Worm (Caenorhabditis elegans) whole organism, L1 larva: Measurements from ENCODE around the gene idpp-15.
A peak's percentile ranks its signal among the peaks of the same experiment; 100 is the strongest.

Experiments
- Y116A8C.19 ChIP-seq: sonication (generic microtip); optimal IDR thresholded peaks from 2 replicates; lab custom pipeline; 2016; ENCODE audit warnings: missing compliant biosample characterization, missing genetic modification characterization, borderline replicate concordance
- ama-1 ChIP-seq: fragments of 150-350 bp; optimal IDR thresholded peaks from 2 replicates; lab custom pipeline; 2014
- blmp-1 ChIP-seq: fragments of 150-350 bp; optimal IDR thresholded peaks from 2 replicates; lab custom pipeline; 2014; ENCODE audit warnings: missing biosample characterization, missing genetic modification characterization
- ceh-63 ChIP-seq: fragments of 200-800 bp; sonication (Bioruptor generic); optimal IDR thresholded peaks from 2 replicates; lab custom pipeline; 2018; ENCODE audit warnings: mild to moderate bottlenecking, missing genetic modification characterization, missing compliant biosample characterization
- ceh-8 ChIP-seq: fragments of 200-800 bp; sonication (Bioruptor generic); optimal IDR thresholded peaks from 2 replicates; lab custom pipeline; 2018; ENCODE audit warnings: mild to moderate bottlenecking, missing genetic modification characterization, moderate library complexity, missing compliant biosample characterization
- ceh-82 ChIP-seq, 3 experiments: fragments of 150-350 bp in 1 of 3; sonication (generic microtip) in 2 of 3; optimal IDR thresholded peaks; 2 replicates each; lab custom pipeline; 2014 to 2017; ENCODE audit warnings: missing biosample characterization in 3 of 3, missing genetic modification characterization in 3 of 3
- dsc-1 ChIP-seq: sonication (generic microtip); optimal IDR thresholded peaks from 2 replicates; lab custom pipeline; 2016; ENCODE audit warnings: mild to moderate bottlenecking, missing genetic modification characterization, missing compliant biosample characterization
- efl-1 ChIP-seq, 4 experiments: fragments of 150-350 bp; optimal IDR thresholded peaks in 3 of 4; peaks in 1 of 4; 1 replicate in 1 of 4; 2 replicates in 3 of 4; lab custom pipeline; 2014; ENCODE audit warnings: missing biosample characterization in 2 of 4, missing genetic modification characterization in 2 of 4, missing genetic modification reagents in 2 of 4
- egl-27 ChIP-seq, 2 experiments: fragments of 150-350 bp in 1 of 2; sonication (generic microtip); optimal IDR thresholded peaks; 3 replicates each; lab custom pipeline; 2017 to 2018; ENCODE audit warnings: missing biosample characterization in 2 of 2, missing genetic modification characterization in 2 of 2, missing genetic modification reagents in 2 of 2
- elt-3 ChIP-seq, 6 experiments: fragments of 150-350 bp in 1 of 6; sonication (generic microtip); optimal IDR thresholded peaks; 2 replicates each; lab custom pipeline; 2017 to 2018; ENCODE audit warnings: missing biosample characterization in 6 of 6, missing genetic modification characterization in 6 of 6, inconsistent platforms in 1 of 6
- ets-5 ChIP-seq: fragments of 200-800 bp; sonication (Bioruptor generic); IDR thresholded peaks from 2 replicates; pipeline ENCODE4 v1.3.6; 2022; ENCODE audit warnings: missing genetic modification characterization, missing compliant biosample characterization
- fkh-10 ChIP-seq: sonication (generic microtip); optimal IDR thresholded peaks from 2 replicates; lab custom pipeline; 2017; ENCODE audit warnings: missing biosample characterization, missing genetic modification reagents, missing genetic modification characterization
- fkh-8 ChIP-seq: sonication (generic microtip); optimal IDR thresholded peaks from 2 replicates; lab custom pipeline; 2016; ENCODE audit warnings: mild to moderate bottlenecking, missing genetic modification characterization, missing compliant biosample characterization
- fos-1 ChIP-seq: fragments of 150-350 bp; optimal IDR thresholded peaks from 2 replicates; lab custom pipeline; 2014; ENCODE audit warnings: missing biosample characterization, missing genetic modification characterization
- grh-1 ChIP-seq: fragments of 200-800 bp; sonication (Bioruptor generic); IDR thresholded peaks from 2 replicates; pipeline ENCODE4 v1.3.6; 2022; ENCODE audit warnings: missing genetic modification reagents, missing genetic modification characterization, missing compliant biosample characterization
- irx-1 ChIP-seq: sonication (generic microtip); optimal IDR thresholded peaks from 2 replicates; lab custom pipeline; 2016; ENCODE audit warnings: missing genetic modification characterization, missing compliant biosample characterization
- isw-1 ChIP-seq: fragments of 200-800 bp; sonication (Bioruptor generic); IDR thresholded peaks from 2 replicates; pipeline ENCODE4 v1.3.6; 2022; ENCODE audit warnings: missing genetic modification characterization, missing compliant biosample characterization
- lin-13 ChIP-seq: fragments of 150-350 bp; optimal IDR thresholded peaks from 2 replicates; lab custom pipeline; 2014; ENCODE audit warnings: missing biosample characterization, missing genetic modification reagents, missing genetic modification characterization
- lin-14 ChIP-seq: fragments of 200-800 bp; sonication (Bioruptor generic); optimal IDR thresholded peaks from 2 replicates; lab custom pipeline; 2018; ENCODE audit warnings: mild to moderate bottlenecking, missing genetic modification characterization, moderate library complexity, missing compliant biosample characterization
- lsy-2 ChIP-seq, 2 experiments: fragments of 150-350 bp; optimal IDR thresholded peaks; 2 replicates each; lab custom pipeline; 2014; ENCODE audit warnings: missing biosample characterization in 2 of 2, missing genetic modification characterization in 2 of 2
- mep-1 ChIP-seq: fragments of 150-350 bp; optimal IDR thresholded peaks from 2 replicates; lab custom pipeline; 2014; ENCODE audit warnings: missing biosample characterization, missing genetic modification characterization
- nhr-28 ChIP-seq: fragments of 150-350 bp; optimal IDR thresholded peaks from 2 replicates; lab custom pipeline; 2014; ENCODE audit warnings: missing biosample characterization, missing genetic modification characterization
- nhr-47 ChIP-seq: sonication (generic microtip); optimal IDR thresholded peaks from 2 replicates; lab custom pipeline; 2016; ENCODE audit warnings: mild to moderate bottlenecking, missing genetic modification characterization, moderate library complexity, missing compliant biosample characterization
- nhr-71 ChIP-seq: sonication (generic microtip); optimal IDR thresholded peaks from 2 replicates; lab custom pipeline; 2016; ENCODE audit warnings: mild to moderate bottlenecking, missing genetic modification characterization, moderate library complexity, missing compliant biosample characterization
- nhr-90 ChIP-seq: sonication (generic microtip); optimal IDR thresholded peaks from 2 replicates; lab custom pipeline; 2016; ENCODE audit warnings: mild to moderate bottlenecking, missing genetic modification characterization, missing compliant biosample characterization; ENCODE audit not compliant: poor library complexity
- pqm-1 ChIP-seq: sonication (generic microtip); optimal IDR thresholded peaks from 3 replicates; lab custom pipeline; 2017; ENCODE audit warnings: missing biosample characterization, missing genetic modification characterization
- unc-86 ChIP-seq: sonication (generic microtip); optimal IDR thresholded peaks from 2 replicates; lab custom pipeline; 2016; ENCODE audit warnings: missing genetic modification characterization, missing compliant biosample characterization
- zip-4 ChIP-seq: fragments of 200-800 bp; sonication (Bioruptor generic); optimal IDR thresholded peaks from 2 replicates; lab custom pipeline; 2018; ENCODE audit warnings: mild to moderate bottlenecking, missing genetic modification characterization, moderate library complexity, missing compliant biosample characterization
- ztf-11 ChIP-seq, 2 experiments: sonication (generic microtip); optimal IDR thresholded peaks; 2 replicates each; lab custom pipeline; 2016 to 2017; ENCODE audit warnings: missing genetic modification characterization in 2 of 2, missing biosample characterization in 1 of 2, missing compliant biosample characterization in 1 of 2
- ztf-4 ChIP-seq: fragments of 150-350 bp; optimal IDR thresholded peaks from 2 replicates; lab custom pipeline; 2014; ENCODE audit warnings: missing biosample characterization, missing genetic modification characterization

Gene idpp-15

ce11 chrIII:8556836-8557385, 32.0 kb downstream of the idpp-15 start, which contains the start of gene C02D5.2 (continued):
- TF ChIP-seq irx-1 (peak; percentile 9), lsy-2 (tag; optimal IDR thresholded peaks at IDR 0.05; lab: Kevin White, UChicago) (peak; percentile 50 to 71), grh-1 (GFP tag; lab: Robert Waterston, UW) (no peak), ets-5 (GFP tag; lab: Robert Waterston, UW) (no peak), fkh-8 (tag; lab: Kevin White, UChicago) (no peak), nhr-71 (peak; percentile 76), efl-1 (optimal IDR thresholded peaks at IDR 0.05; lab: Kevin White, UChicago) (peak; percentile 67 to 70), efl-1 (GFP tag; optimal IDR thresholded peaks at IDR 0.05 in 1 of 2; lab: Kevin White, UChicago) (peak in 1 of 2 experiments; percentile 76), blmp-1 (tag; lab: Kevin White, UChicago) (peak; percentile 67)
- TF ChIP-seq, all 84 proteins: peak for 23

DNA sequence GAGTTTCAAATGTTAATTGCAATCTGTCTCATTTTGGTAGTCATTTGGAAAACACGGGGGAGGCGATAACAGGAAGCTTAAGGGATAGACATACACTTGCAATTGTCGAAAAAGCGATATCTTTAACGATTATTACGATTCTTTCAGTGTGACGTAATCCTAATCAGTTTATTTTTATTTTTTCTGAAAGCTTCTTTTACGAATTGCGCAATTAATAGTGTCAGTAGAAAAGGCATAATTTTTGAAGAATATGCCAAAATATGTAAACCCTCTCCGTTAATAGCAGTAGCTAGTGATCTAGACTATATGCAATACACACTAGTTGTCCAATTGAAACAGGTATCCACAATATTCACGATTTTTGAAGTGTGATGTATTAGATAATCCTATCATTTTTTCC, 35.5 kb downstream of the idpp-15 start:
- TF ChIP-seq unc-86 (tag; lab: Kevin White, UChicago) (no peak), nhr-47 (tag; lab: Kevin White, UChicago) (no peak), ztf-4 (tag; lab: Kevin White, UChicago) (no peak), zip-4 (GFP tag; lab: Kevin White, UChicago) (no peak)

- no peak for TF ChIP-seq lin-13 (GFP tag; lab: Kevin White, UChicago)
These were observed 36.0 kb downstream of the idpp-15 start, which contains the start of gene acdh-6 for ce11 chrIII:8560836-8561235. acdh-6 (plus strand) TSS chrIII:8561136.

DNA sequence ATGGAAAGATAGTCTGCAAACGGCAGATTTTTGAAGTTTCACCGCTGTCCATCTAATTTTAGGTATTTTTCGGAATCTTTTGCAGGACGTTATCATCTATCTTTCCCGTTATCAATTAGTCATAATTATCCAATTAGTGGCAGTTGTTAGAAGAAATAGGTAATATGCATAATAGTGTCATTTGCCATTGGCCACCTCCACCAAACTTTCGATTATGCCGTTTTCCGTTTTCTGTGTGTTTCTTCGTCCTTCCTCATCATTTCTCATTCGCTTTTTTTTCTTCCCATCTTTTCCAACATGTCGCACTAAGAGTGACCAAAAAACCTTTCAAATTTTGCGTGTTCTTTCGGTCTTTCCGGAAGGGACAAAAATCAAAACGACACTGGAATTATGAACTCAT, 39.5 kb downstream of the idpp-15 start:
- TF ChIP-seq fos-1 (tag; lab: Kevin White, UChicago), result no peak
- TF ChIP-seq dsc-1 (tag; lab: Kevin White, UChicago), result no peak
- no peak for TF ChIP-seq unc-86 (tag; lab: Kevin White, UChicago)
- no peak for TF ChIP-seq ztf-11 (tag; optimal IDR thresholded peaks at IDR 0.05; lab: Kevin White, UChicago)
- TF ChIP-seq pqm-1 (tag; lab: Kevin White, UChicago), result no peak
- no peak for TF ChIP-seq efl-1 (optimal IDR thresholded peaks at IDR 0.05; lab: Kevin White, UChicago)
- peak in 1 of 2 experiments; percentile 71 for TF ChIP-seq efl-1 (GFP tag; optimal IDR thresholded peaks at IDR 0.05 in 1 of 2; lab: Kevin White, UChicago)
- peak; percentile 67 for TF ChIP-seq blmp-1 (tag; lab: Kevin White, UChicago)
- no peak for TF ChIP-seq fkh-10 (GFP tag; lab: Kevin White, UChicago)
- no peak for TF ChIP-seq egl-27 (tag; optimal IDR thresholded peaks at IDR 0.05; lab: Kevin White, UChicago)
- TF ChIP-seq nhr-28, result no peak
- no peak for TF ChIP-seq isw-1 (GFP tag; lab: Robert Waterston, UW)

- TF ChIP-seq irx-1, result no peak
- no peak for TF ChIP-seq ceh-82 (tag; optimal IDR thresholded peaks at IDR 0.05; lab: Kevin White, UChicago)
- no peak for TF ChIP-seq ceh-8
These were observed 45.4 kb downstream of the idpp-15 start for ce11 chrIII:8570289-8570688.

DNA sequence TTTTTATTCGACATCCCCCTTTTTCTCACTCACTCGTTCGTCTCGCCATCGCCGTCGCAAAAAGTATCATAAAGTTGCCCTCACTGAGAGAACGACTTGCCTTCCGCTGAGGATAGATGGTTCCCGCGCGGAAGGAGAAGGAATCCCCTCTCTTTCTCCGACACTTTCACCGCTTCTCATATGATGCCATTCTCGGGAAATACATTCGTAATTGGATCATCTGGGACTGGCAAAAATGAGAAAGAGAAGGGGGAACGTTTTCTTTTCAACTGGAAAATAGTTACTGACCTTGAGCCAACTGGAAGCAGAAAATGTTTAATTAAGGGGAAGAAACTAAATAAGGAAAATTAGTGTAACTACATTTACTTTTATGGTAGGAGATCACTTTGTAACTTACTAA, 47.0 kb downstream of the idpp-15 start:
- TF ChIP-seq blmp-1 (tag; lab: Kevin White, UChicago), result peak; percentile 91
- TF ChIP-seq lin-14, result peak; percentile 32
- no peak for TF ChIP-seq ceh-63 (GFP tag; lab: Kevin White, UChicago)
- TF ChIP-seq Y116A8C.19, result no peak
- TF ChIP-seq mep-1 (tag; lab: Kevin White, UChicago), result peak; percentile 23
- no peak for TF ChIP-seq ama-1 (lab: Kevin White, UChicago)
- TF ChIP-seq fos-1 (tag; lab: Kevin White, UChicago), result no peak

DNA sequence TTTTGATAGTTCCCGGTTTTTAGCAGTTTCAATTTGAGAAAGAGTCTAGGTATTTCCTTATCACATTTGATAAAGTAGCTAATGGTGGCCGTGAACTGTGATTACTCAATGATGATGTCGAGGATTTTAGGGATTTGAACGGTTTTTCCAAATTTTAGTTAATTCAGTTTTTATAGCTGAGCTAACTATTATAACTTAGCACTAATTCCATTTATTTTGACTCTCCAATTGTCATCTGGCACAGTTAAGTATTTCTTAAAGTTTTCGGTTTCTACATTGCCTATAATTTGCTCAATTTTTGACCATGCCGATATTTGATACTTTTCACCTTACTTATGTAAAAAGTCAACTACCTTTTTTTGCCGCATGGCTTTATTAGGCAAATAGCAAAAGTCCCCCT, 48.4 kb downstream of the idpp-15 start:
- TF ChIP-seq nhr-90 (tag; lab: Kevin White, UChicago), result no peak
- TF ChIP-seq elt-3 (tag; optimal IDR thresholded peaks at IDR 0.05; lab: Kevin White, UChicago), result peak in 1 of 6 experiments; percentile 13
- TF ChIP-seq, all 84 proteins: peak for 1
